Worm (Caenorhabditis elegans) whole organism, L1 larva: Measurements from ENCODE around the gene Y51A2B.8.

Source experiments
- Y116A8C.19 ChIP-seq: sonication (generic microtip); optimal IDR thresholded peaks from 2 replicates; lab custom pipeline; 2016; ENCODE audit warnings: missing compliant biosample characterization, missing genetic modification characterization, borderline replicate concordance
- alr-1 ChIP-seq: fragments of 200-800 bp; sonication (Bioruptor generic); optimal IDR thresholded peaks from 2 replicates; lab custom pipeline; 2018; ENCODE audit warnings: borderline replicate concordance, mild to moderate bottlenecking, missing genetic modification characterization, missing compliant biosample characterization
- aly-2 ChIP-seq: fragments of 150-350 bp; optimal IDR thresholded peaks from 2 replicates; lab custom pipeline; 2014; ENCODE audit warnings: missing biosample characterization, missing genetic modification characterization
- ama-1 ChIP-seq: fragments of 150-350 bp; optimal IDR thresholded peaks from 2 replicates; lab custom pipeline; 2014
- ceh-63 ChIP-seq: fragments of 200-800 bp; sonication (Bioruptor generic); optimal IDR thresholded peaks from 2 replicates; lab custom pipeline; 2018; ENCODE audit warnings: mild to moderate bottlenecking, missing genetic modification characterization, missing compliant biosample characterization
- ceh-90 ChIP-seq: sonication (generic microtip); optimal IDR thresholded peaks from 2 replicates; lab custom pipeline; 2016; ENCODE audit warnings: missing genetic modification characterization, missing compliant biosample characterization
- ces-1 ChIP-seq: fragments of 150-350 bp; optimal IDR thresholded peaks from 2 replicates; lab custom pipeline; 2014; ENCODE audit warnings: missing biosample characterization, missing genetic modification reagents, missing genetic modification characterization
- dsc-1 ChIP-seq: sonication (generic microtip); optimal IDR thresholded peaks from 2 replicates; lab custom pipeline; 2016; ENCODE audit warnings: mild to moderate bottlenecking, missing genetic modification characterization, missing compliant biosample characterization
- efl-3 ChIP-seq: fragments of 200-800 bp; sonication (Bioruptor generic); optimal IDR thresholded peaks from 2 replicates; lab custom pipeline; 2018; ENCODE audit warnings: mild to moderate bottlenecking, missing genetic modification characterization, missing compliant biosample characterization
- egl-27 ChIP-seq, 2 experiments: fragments of 150-350 bp in 1 of 2; sonication (generic microtip); optimal IDR thresholded peaks; 3 replicates each; lab custom pipeline; 2017 to 2018; ENCODE audit warnings: missing biosample characterization in 2 of 2, missing genetic modification characterization in 2 of 2, missing genetic modification reagents in 2 of 2
- fkh-8 ChIP-seq: sonication (generic microtip); optimal IDR thresholded peaks from 2 replicates; lab custom pipeline; 2016; ENCODE audit warnings: mild to moderate bottlenecking, missing genetic modification characterization, missing compliant biosample characterization
- hlh-17 ChIP-seq: fragments of 200-800 bp; sonication (Bioruptor generic); optimal IDR thresholded peaks from 2 replicates; lab custom pipeline; 2018; ENCODE audit warnings: missing genetic modification characterization, mild to moderate bottlenecking, missing compliant biosample characterization, moderate library complexity, borderline replicate concordance
- hpl-2 ChIP-seq: fragments of 150-350 bp; optimal IDR thresholded peaks from 2 replicates; lab custom pipeline; 2014; ENCODE audit warnings: missing biosample characterization, missing genetic modification reagents, missing genetic modification characterization
- isw-1 ChIP-seq: fragments of 200-800 bp; sonication (Bioruptor generic); IDR thresholded peaks from 2 replicates; pipeline ENCODE4 v1.3.6; 2022; ENCODE audit warnings: missing genetic modification characterization, missing compliant biosample characterization
- lin-15B ChIP-seq: fragments of 150-350 bp; sonication (generic microtip); optimal IDR thresholded peaks from 3 replicates; lab custom pipeline; 2014; ENCODE audit warnings: missing biosample characterization, missing genetic modification characterization
- mdl-1 ChIP-seq, 2 experiments: fragments of 150-350 bp; optimal IDR thresholded peaks; 2 replicates each; lab custom pipeline; 2014 to 2017; ENCODE audit warnings: missing biosample characterization in 2 of 2, missing genetic modification characterization in 2 of 2, inconsistent platforms in 1 of 2
- nhr-20 ChIP-seq: sonication (generic microtip); optimal IDR thresholded peaks from 2 replicates; lab custom pipeline; 2016; ENCODE audit warnings: mild to moderate bottlenecking, missing genetic modification characterization, missing compliant biosample characterization
- nhr-28 ChIP-seq: fragments of 150-350 bp; optimal IDR thresholded peaks from 2 replicates; lab custom pipeline; 2014; ENCODE audit warnings: missing biosample characterization, missing genetic modification characterization
- nhr-71 ChIP-seq: sonication (generic microtip); optimal IDR thresholded peaks from 2 replicates; lab custom pipeline; 2016; ENCODE audit warnings: mild to moderate bottlenecking, missing genetic modification characterization, moderate library complexity, missing compliant biosample characterization
- nhr-85 ChIP-seq: sonication (generic microtip); peaks from one replicate; lab custom pipeline; 2016; ENCODE audit warnings: missing genetic modification characterization, inconsistent platforms, missing compliant biosample characterization
- nhr-90 ChIP-seq: sonication (generic microtip); optimal IDR thresholded peaks from 2 replicates; lab custom pipeline; 2016; ENCODE audit warnings: mild to moderate bottlenecking, missing genetic modification characterization, missing compliant biosample characterization; ENCODE audit not compliant: poor library complexity
- pag-3 ChIP-seq: sonication (generic microtip); optimal IDR thresholded peaks from 2 replicates; lab custom pipeline; 2017; ENCODE audit warnings: missing genetic modification characterization, mild to moderate bottlenecking, missing compliant biosample characterization, antibody characterized with exemption, borderline replicate concordance; ENCODE audit not compliant: insufficient read depth
- rnt-1 ChIP-seq: sonication (generic microtip); optimal IDR thresholded peaks from 2 replicates; lab custom pipeline; 2016; ENCODE audit warnings: mild to moderate bottlenecking, missing genetic modification characterization, moderate library complexity, missing compliant biosample characterization
- snu-23 ChIP-seq: sonication (generic microtip); optimal IDR thresholded peaks from 2 replicates; lab custom pipeline; 2016; ENCODE audit warnings: missing genetic modification characterization, missing compliant biosample characterization
- sox-4 ChIP-seq: sonication (generic microtip); optimal IDR thresholded peaks from 2 replicates; lab custom pipeline; 2016; ENCODE audit warnings: missing genetic modification characterization, missing compliant biosample characterization
- swsn-7 ChIP-seq: sonication (generic microtip); optimal IDR thresholded peaks from 2 replicates; lab custom pipeline; 2016; ENCODE audit warnings: missing genetic modification characterization, missing compliant biosample characterization
- tbx-2 ChIP-seq: sonication (generic microtip); optimal IDR thresholded peaks from 2 replicates; lab custom pipeline; 2016; ENCODE audit warnings: missing genetic modification characterization, missing compliant biosample characterization
- tlp-1 ChIP-seq: fragments of 150-350 bp; optimal IDR thresholded peaks from 2 replicates; lab custom pipeline; 2014; ENCODE audit warnings: missing biosample characterization, missing genetic modification characterization
- unc-62 ChIP-seq: fragments of 150-350 bp; optimal IDR thresholded peaks from 2 replicates; lab custom pipeline; 2014; ENCODE audit warnings: missing biosample characterization, missing genetic modification reagents, missing genetic modification characterization
- vab-15 ChIP-seq: sonication (generic microtip); optimal IDR thresholded peaks from 2 replicates; lab custom pipeline; 2017; ENCODE audit warnings: missing genotype, mild to moderate bottlenecking, missing genetic modification characterization, missing compliant biosample characterization
- zip-4 ChIP-seq: fragments of 200-800 bp; sonication (Bioruptor generic); optimal IDR thresholded peaks from 2 replicates; lab custom pipeline; 2018; ENCODE audit warnings: mild to moderate bottlenecking, missing genetic modification characterization, moderate library complexity, missing compliant biosample characterization
- ztf-4 ChIP-seq: fragments of 150-350 bp; optimal IDR thresholded peaks from 2 replicates; lab custom pipeline; 2014; ENCODE audit warnings: missing biosample characterization, missing genetic modification characterization

Gene Y51A2B.8

ce11 chrV:18414051-18414450, 35.1 kb downstream of the Y51A2B.8 start, which contains the start of gene txt-8:
Gene txt-8, plus strand, starts transcription at chrV:18414351.
- no peak for TF ChIP-seq unc-62 (GFP tag; lab: Kevin White, UChicago)
- TF ChIP-seq egl-27 (tag; optimal IDR thresholded peaks at IDR 0.05; lab: Kevin White, UChicago) = no peak
- TF ChIP-seq fkh-8 (tag; lab: Kevin White, UChicago) = no peak
- no peak for TF ChIP-seq hpl-2 (GFP tag; lab: Kevin White, UChicago)

- TF ChIP-seq isw-1 (no peak), ces-1 (GFP tag; lab: Kevin White, UChicago) (no peak), ztf-4 (tag; lab: Kevin White, UChicago) (no peak)
These were observed 41.9 kb downstream of the Y51A2B.8 start, which contains the start of gene srj-26 for ce11 chrV:18420797-18421196. Gene srj-26, plus strand, starts transcription at chrV:18421097.

DNA sequence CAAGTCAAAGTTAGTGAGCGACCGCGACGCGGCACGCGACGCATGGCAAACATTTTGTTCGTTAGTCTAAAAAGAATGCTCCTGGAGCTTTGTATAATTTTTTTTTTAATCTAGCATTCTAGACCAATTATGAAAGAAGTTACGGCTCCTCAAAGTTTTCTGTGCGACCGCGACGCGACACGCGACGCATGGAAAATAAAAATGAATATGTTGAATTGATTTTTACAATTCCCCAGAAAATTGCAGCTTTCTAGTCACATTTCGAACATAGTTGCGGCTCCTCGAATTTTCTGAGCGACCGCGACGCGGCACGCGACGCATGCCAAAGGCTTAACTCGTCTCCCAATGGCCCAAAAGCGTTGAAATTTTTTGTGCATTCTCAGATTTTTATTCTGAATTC, 45.6 kb downstream of the Y51A2B.8 start, which contains the start of gene ZK262.4:
ZK262.4 (minus strand) TSS at position 101 of the 400 bp plus-strand sequence.
- TF ChIP-seq nhr-85 (tag; lab: Kevin White, UChicago) (no peak), nhr-28 (tag; lab: Kevin White, UChicago) (no peak), Y116A8C.19 (no peak), ceh-90 (no peak), ama-1 (lab: Kevin White, UChicago) (no peak), zip-4 (GFP tag; lab: Kevin White, UChicago) (no peak), hlh-17 (GFP tag; lab: Kevin White, UChicago) (no peak), ztf-4 (tag; lab: Kevin White, UChicago) (no peak)

DNA sequence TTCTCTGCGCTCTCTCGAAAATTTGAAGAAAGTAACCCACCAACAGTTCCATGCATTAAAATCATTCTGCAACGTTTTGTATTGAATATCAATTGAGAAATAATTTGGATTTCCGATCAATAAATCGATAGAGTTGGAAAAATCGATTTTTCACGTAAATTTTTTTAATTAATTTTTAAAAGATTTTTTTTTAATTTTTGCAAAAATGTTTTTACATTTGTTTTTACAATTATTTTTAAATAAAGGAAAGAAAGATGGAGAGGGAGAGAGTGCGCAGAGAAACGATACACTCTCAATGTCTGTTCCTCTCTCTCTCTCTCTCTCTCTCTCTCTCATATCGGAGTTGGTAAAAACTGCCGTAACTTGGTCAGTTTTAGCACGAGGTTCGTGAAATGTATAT, 46.6 kb downstream of the Y51A2B.8 start, which contains the start of gene ZK262.19:
ZK262.19 (minus strand) TSS at position 101 of the 400 bp plus-strand sequence.
- TF ChIP-seq aly-2 (tag; lab: Kevin White, UChicago) (no peak), alr-1 (tag; lab: Kevin White, UChicago) (no peak), rnt-1 (tag; lab: Kevin White, UChicago) (no peak), mdl-1 (tag; optimal IDR thresholded peaks at IDR 0.05; lab: Kevin White, UChicago) (no peak), tbx-2 (tag; lab: Kevin White, UChicago) (no peak), ceh-63 (no peak), nhr-28 (tag; lab: Kevin White, UChicago) (no peak), pag-3 (tag; lab: Kevin White, UChicago) (no peak), ceh-90 (no peak), tlp-1 (tag; lab: Kevin White, UChicago) (no peak), nhr-90 (no peak), nhr-71 (no peak)

DNA sequence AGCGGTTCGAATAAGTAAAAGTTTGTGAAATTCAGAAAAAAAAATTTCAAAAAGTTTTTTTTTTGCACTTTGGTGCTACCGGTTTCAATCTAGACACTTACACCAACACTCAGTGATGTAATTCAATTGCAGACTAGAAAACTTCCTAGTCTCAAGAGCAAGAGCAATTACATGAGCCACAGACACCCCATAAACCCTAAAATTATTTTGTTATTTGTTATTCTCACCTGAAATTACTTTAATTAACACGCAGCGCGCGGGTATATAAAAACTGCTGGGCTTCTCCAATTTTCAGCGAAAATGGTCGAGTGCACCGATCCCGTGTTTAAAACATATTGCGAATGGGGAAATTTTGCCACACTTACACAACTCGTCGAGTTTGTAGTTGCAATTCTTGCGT, 47.4 kb downstream of the Y51A2B.8 start, which contains the start of gene srw-83:
srw-83 (plus strand) TSS at position 301 of the 400 bp plus-strand sequence.
- TF ChIP-seq nhr-71 (no peak), ces-1 (GFP tag; lab: Kevin White, UChicago) (no peak), swsn-7 (tag; lab: Kevin White, UChicago) (no peak), nhr-20 (tag; lab: Kevin White, UChicago) (no peak), sox-4 (tag; lab: Kevin White, UChicago) (no peak), nhr-85 (tag; lab: Kevin White, UChicago) (no peak), snu-23 (no peak), dsc-1 (tag; lab: Kevin White, UChicago) (no peak), pag-3 (tag; lab: Kevin White, UChicago) (no peak), vab-15 (no peak), ceh-63 (no peak), isw-1 (no peak), lin-15B (no peak), efl-3 (GFP tag; lab: Kevin White, UChicago) (no peak), nhr-28 (tag; lab: Kevin White, UChicago) (no peak)
